Worm (Caenorhabditis elegans) whole organism, young adult: ENCODE data around the gene ugt-61.

Experiments used
- B0035.1 ChIP-seq: sonication (generic microtip); optimal IDR thresholded peaks from 2 replicates; lab custom pipeline; 2016; ENCODE audit warnings: missing genetic modification characterization, mild to moderate bottlenecking, missing compliant biosample characterization, missing genotype, missing genetic modification reagents
- F22D6.2 ChIP-seq: sonication (generic microtip); optimal IDR thresholded peaks from 2 replicates; lab custom pipeline; 2016; ENCODE audit warnings: mild to moderate bottlenecking, missing genetic modification characterization, missing compliant biosample characterization
- F37B4.10 ChIP-seq: fragments of 200-800 bp; sonication (Bioruptor generic); IDR thresholded peaks from 2 replicates; pipeline ENCODE4 v1.3.6; 2022; ENCODE audit warnings: missing genetic modification characterization, missing compliant biosample characterization
- F49E8.2 ChIP-seq: sonication (generic microtip); optimal IDR thresholded peaks from 3 replicates; lab custom pipeline; 2017; ENCODE audit warnings: missing genetic modification characterization, mild to moderate bottlenecking, missing compliant biosample characterization, antibody characterized with exemption, moderate library complexity; ENCODE audit not compliant: insufficient read depth
- F52B5.7 ChIP-seq: sonication (generic microtip); optimal IDR thresholded peaks from 2 replicates; lab custom pipeline; 2016; ENCODE audit warnings: mild to moderate bottlenecking, missing genetic modification characterization, missing compliant biosample characterization
- F57A8.1 ChIP-seq: fragments of 200-800 bp; sonication (Bioruptor generic); optimal IDR thresholded peaks from 2 replicates; lab custom pipeline; 2018; ENCODE audit warnings: mild to moderate bottlenecking, missing genetic modification characterization, moderate library complexity, missing compliant biosample characterization
- F57C9.4 ChIP-seq: sonication (generic microtip); optimal IDR thresholded peaks from 2 replicates; lab custom pipeline; 2017; ENCODE audit warnings: mild to moderate bottlenecking, missing genetic modification characterization, missing compliant biosample characterization
- Y53G8AR.9 ChIP-seq: fragments of 200-800 bp; sonication (Bioruptor generic); conservative IDR thresholded peaks from 2 replicates; pipeline ENCODE4 v1.3.6; 2022; ENCODE audit warnings: missing genetic modification reagents, missing genetic modification characterization, missing compliant biosample characterization
- Y79H2A.3 ChIP-seq: fragments of 200-800 bp; sonication (Bioruptor generic); conservative IDR thresholded peaks from 2 replicates; pipeline ENCODE4 v1.3.6; 2022; ENCODE audit warnings: missing genetic modification reagents, missing genetic modification characterization, missing compliant biosample characterization
- Y95B8A.8 ChIP-seq: fragments of 200-800 bp; sonication (Bioruptor generic); IDR thresholded peaks from 2 replicates; pipeline ENCODE4 v1.3.6; 2022; ENCODE audit warnings: missing genetic modification reagents, missing genetic modification characterization, missing compliant biosample characterization
- ZK185.1 ChIP-seq: sonication (generic microtip); optimal IDR thresholded peaks from 2 replicates; lab custom pipeline; 2016; ENCODE audit warnings: mild to moderate bottlenecking, missing genetic modification characterization, missing compliant biosample characterization; ENCODE audit not compliant: poor library complexity, severe bottlenecking
- aptf-2 ChIP-seq: fragments of 200-800 bp; sonication (Bioruptor generic); conservative IDR thresholded peaks from 2 replicates; pipeline ENCODE4 v1.3.6; 2022; ENCODE audit warnings: missing genetic modification reagents, missing genetic modification characterization, missing compliant biosample characterization
- ccch-3 ChIP-seq: fragments of 200-800 bp; sonication (Bioruptor generic); optimal IDR thresholded peaks from 2 replicates; lab custom pipeline; 2018; ENCODE audit warnings: mild to moderate bottlenecking, missing genetic modification characterization, missing compliant biosample characterization
- cebp-2 ChIP-seq: fragments of 200-800 bp; sonication (Bioruptor generic); IDR thresholded peaks from 2 replicates; pipeline ENCODE4 v1.3.6; 2022; ENCODE audit warnings: missing genetic modification characterization, missing compliant biosample characterization
- ceh-40 ChIP-seq: fragments of 200-800 bp; sonication (Bioruptor generic); IDR thresholded peaks from 2 replicates; pipeline ENCODE4 v1.3.6; 2022; ENCODE audit warnings: missing genetic modification characterization, missing compliant biosample characterization
- chd-7 ChIP-seq: sonication (generic microtip); optimal IDR thresholded peaks from 2 replicates; lab custom pipeline; 2016; ENCODE audit warnings: mild to moderate bottlenecking, missing genetic modification characterization, moderate library complexity, missing compliant biosample characterization
- die-1 ChIP-seq: sonication (generic microtip); optimal IDR thresholded peaks from 2 replicates; lab custom pipeline; 2016; ENCODE audit warnings: missing genotype, mild to moderate bottlenecking, missing genetic modification characterization, missing compliant biosample characterization
- dpl-1 ChIP-seq: fragments of 150-350 bp; optimal IDR thresholded peaks from 2 replicates; lab custom pipeline; 2014; ENCODE audit warnings: missing biosample characterization, missing genetic modification reagents, missing genetic modification characterization
- egl-44 ChIP-seq: fragments of 200-800 bp; sonication (Bioruptor generic); IDR thresholded peaks from 2 replicates; pipeline ENCODE4 v1.3.6; 2022; ENCODE audit warnings: missing genetic modification reagents, missing genetic modification characterization, missing compliant biosample characterization
- egrh-3 ChIP-seq: fragments of 200-800 bp; sonication (Bioruptor generic); IDR thresholded peaks from 2 replicates; pipeline ENCODE4 v1.3.6; 2022; ENCODE audit warnings: missing genetic modification reagents, missing genetic modification characterization, missing compliant biosample characterization
- ekl-4 ChIP-seq: fragments of 200-800 bp; sonication (Bioruptor generic); IDR thresholded peaks from 2 replicates; pipeline ENCODE4 v1.3.6; 2022; ENCODE audit warnings: missing genetic modification reagents, missing genetic modification characterization, missing compliant biosample characterization
- ets-4 ChIP-seq: fragments of 200-800 bp; sonication (Bioruptor generic); optimal IDR thresholded peaks from 2 replicates; lab custom pipeline; 2018; ENCODE audit warnings: mild to moderate bottlenecking, missing genetic modification characterization, missing compliant biosample characterization
- fkh-3 ChIP-seq: sonication (generic microtip); optimal IDR thresholded peaks from 2 replicates; lab custom pipeline; 2016; ENCODE audit warnings: mild to moderate bottlenecking, missing genetic modification characterization, missing compliant biosample characterization
- gei-17 ChIP-seq: fragments of 200-800 bp; sonication (Bioruptor generic); optimal IDR thresholded peaks from 2 replicates; lab custom pipeline; 2018; ENCODE audit warnings: mild to moderate bottlenecking, missing genetic modification characterization, missing compliant biosample characterization
- hlh-26 ChIP-seq: fragments of 200-800 bp; sonication (Bioruptor generic); conservative IDR thresholded peaks from 2 replicates; pipeline ENCODE4 v1.3.6; 2022; ENCODE audit warnings: missing genetic modification reagents, missing genetic modification characterization, missing compliant biosample characterization
- hmg-1.2 ChIP-seq: fragments of 200-800 bp; sonication (Bioruptor generic); IDR thresholded peaks from 2 replicates; pipeline ENCODE4 v1.3.6; 2022; ENCODE audit warnings: missing genetic modification reagents, missing genetic modification characterization, missing compliant biosample characterization
- hmg-20 ChIP-seq: fragments of 200-800 bp; sonication (Bioruptor generic); IDR thresholded peaks from 2 replicates; pipeline ENCODE4 v1.3.6; 2022; ENCODE audit warnings: missing genetic modification reagents, missing genetic modification characterization, missing compliant biosample characterization
- hrde-1 ChIP-seq: sonication (generic microtip); optimal IDR thresholded peaks from 2 replicates; lab custom pipeline; 2016; ENCODE audit warnings: missing genetic modification characterization, mild to moderate bottlenecking, missing compliant biosample characterization, moderate library complexity, missing genotype, missing genetic modification reagents, borderline replicate concordance
- hsf-1 ChIP-seq: fragments of 200-800 bp; sonication (Bioruptor generic); IDR thresholded peaks from 2 replicates; pipeline ENCODE4 v1.3.6; 2022; ENCODE audit warnings: missing genetic modification reagents, missing genetic modification characterization, missing compliant biosample characterization
- lin-35 ChIP-seq, 3 experiments: fragments of 150-350 bp in 2 of 3; sonication (generic microtip) in 1 of 3; optimal IDR thresholded peaks; 2 replicates each; lab custom pipeline; 2014 to 2018; ENCODE audit warnings: missing biosample characterization in 3 of 3, missing genetic modification characterization in 3 of 3, missing genetic modification reagents in 3 of 3
- lin-40 ChIP-seq: sonication (generic microtip); optimal IDR thresholded peaks from 2 replicates; lab custom pipeline; 2016; ENCODE audit warnings: missing genetic modification characterization, mild to moderate bottlenecking, missing compliant biosample characterization, missing genotype, missing genetic modification reagents
- lir-1 ChIP-seq: fragments of 200-800 bp; sonication (Bioruptor generic); conservative IDR thresholded peaks from 2 replicates; pipeline ENCODE4 v1.3.6; 2022; ENCODE audit warnings: missing genetic modification reagents, missing genetic modification characterization, missing compliant biosample characterization
- lsl-1 ChIP-seq: fragments of 200-800 bp; sonication (Bioruptor generic); optimal IDR thresholded peaks from 2 replicates; lab custom pipeline; 2018; ENCODE audit warnings: mild to moderate bottlenecking, missing genetic modification characterization, moderate library complexity, missing compliant biosample characterization
- madf-10 ChIP-seq: sonication (generic microtip); optimal IDR thresholded peaks from 2 replicates; lab custom pipeline; 2016; ENCODE audit warnings: mild to moderate bottlenecking, missing genetic modification characterization, missing compliant biosample characterization
- madf-6 ChIP-seq: fragments of 200-800 bp; sonication (Bioruptor generic); IDR thresholded peaks from 2 replicates; pipeline ENCODE4 v1.3.6; 2022; ENCODE audit warnings: missing genetic modification reagents, missing genetic modification characterization, missing compliant biosample characterization
- mcd-1 ChIP-seq: fragments of 200-800 bp; sonication (Bioruptor generic); IDR thresholded peaks from 2 replicates; pipeline ENCODE4 v1.3.6; 2022; ENCODE audit warnings: missing genetic modification reagents, missing genetic modification characterization, missing compliant biosample characterization
- nfya-2 ChIP-seq: fragments of 200-800 bp; sonication (Bioruptor generic); IDR thresholded peaks from 2 replicates; pipeline ENCODE4 v1.3.6; 2022; ENCODE audit warnings: missing genetic modification reagents, missing genetic modification characterization, missing compliant biosample characterization
- nfyb-1 ChIP-seq: fragments of 200-800 bp; sonication (Bioruptor generic); IDR thresholded peaks from 2 replicates; pipeline ENCODE4 v1.3.6; 2022; ENCODE audit warnings: missing genetic modification reagents, missing genetic modification characterization, missing compliant biosample characterization
- nhr-27 ChIP-seq: fragments of 200-800 bp; sonication (Bioruptor generic); optimal IDR thresholded peaks from 2 replicates; lab custom pipeline; 2018; ENCODE audit warnings: mild to moderate bottlenecking, missing genetic modification characterization, moderate library complexity, missing compliant biosample characterization
- rcor-1 ChIP-seq: fragments of 200-800 bp; sonication (Bioruptor generic); IDR thresholded peaks from 2 replicates; pipeline ENCODE4 v1.3.6; 2022; ENCODE audit warnings: missing genetic modification reagents, missing genetic modification characterization, missing compliant biosample characterization
- snpc-3.4 ChIP-seq: sonication (generic microtip); optimal IDR thresholded peaks from 2 replicates; lab custom pipeline; 2017; ENCODE audit warnings: missing genetic modification characterization, mild to moderate bottlenecking, missing compliant biosample characterization, antibody characterized with exemption, moderate library complexity, missing genotype, missing genetic modification reagents
- xnd-1 ChIP-seq: sonication (generic microtip); optimal IDR thresholded peaks from 2 replicates; lab custom pipeline; 2016; ENCODE audit warnings: missing genotype, missing genetic modification reagents, missing genetic modification characterization, missing compliant biosample characterization
- zim-3 ChIP-seq: sonication (generic microtip); optimal IDR thresholded peaks from 2 replicates; lab custom pipeline; 2017; ENCODE audit warnings: mild to moderate bottlenecking, missing genetic modification characterization, moderate library complexity, missing compliant biosample characterization
- ztf-22 ChIP-seq: fragments of 200-800 bp; sonication (Bioruptor generic); optimal IDR thresholded peaks from 2 replicates; lab custom pipeline; 2018; ENCODE audit warnings: mild to moderate bottlenecking, missing genetic modification characterization, moderate library complexity, missing compliant biosample characterization
- ztf-28 ChIP-seq: fragments of 200-800 bp; sonication (Bioruptor generic); IDR thresholded peaks from 2 replicates; pipeline ENCODE4 v1.3.6; 2022; ENCODE audit warnings: missing genetic modification reagents, missing genetic modification characterization, missing compliant biosample characterization
- ztf-3 ChIP-seq: fragments of 200-800 bp; sonication (Bioruptor generic); optimal IDR thresholded peaks from 2 replicates; lab custom pipeline; 2018; ENCODE audit warnings: mild to moderate bottlenecking, missing genetic modification characterization, missing compliant biosample characterization

ugt-61 gene

DNA sequence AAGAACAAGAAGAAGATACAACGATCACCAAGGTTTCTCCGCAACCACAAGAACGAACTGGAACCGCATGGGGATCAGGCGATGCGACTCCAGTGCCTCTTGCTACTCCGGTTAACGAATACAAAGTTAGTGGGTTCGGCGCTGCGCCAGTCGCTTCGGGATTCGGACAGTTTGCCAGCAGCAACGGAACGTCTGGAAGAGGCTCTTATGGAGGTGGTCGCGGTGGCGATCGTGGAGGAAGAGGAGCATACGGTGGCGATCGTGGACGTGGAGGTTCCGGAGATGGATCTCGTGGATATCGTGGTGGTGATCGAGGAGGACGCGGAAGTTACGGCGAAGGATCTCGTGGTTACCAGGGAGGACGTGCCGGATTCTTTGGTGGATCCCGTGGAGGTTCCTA, 15.8 kb downstream of the ugt-61 start:
- 0 out of 2 replicates have a peak, but pooled peaks have one; percentile 56 for TF ChIP-seq Y53G8AR.9 (GFP tag; lab: Robert Waterston, UW)
- 0 out of 2 replicates have a peak, but pooled peaks have one; percentile 14 for TF ChIP-seq hmg-20 (GFP tag; lab: Robert Waterston, UW)
- no peak for TF ChIP-seq madf-6 (GFP tag; lab: Robert Waterston, UW)
- no peak for TF ChIP-seq F49E8.2 (tag; lab: Kevin White, UChicago)
- no peak for TF ChIP-seq hrde-1 (tag; lab: Kevin White, UChicago)
- no peak for TF ChIP-seq dpl-1 (GFP tag; lab: Kevin White, UChicago)
- no peak for TF ChIP-seq F57A8.1 (GFP tag; lab: Kevin White, UChicago)
- peak; percentile 39; the same call in 1 of the 2 replicates for TF ChIP-seq egrh-3 (GFP tag; lab: Robert Waterston, UW)
- no peak for TF ChIP-seq lir-1 (GFP tag; lab: Robert Waterston, UW)

DNA sequence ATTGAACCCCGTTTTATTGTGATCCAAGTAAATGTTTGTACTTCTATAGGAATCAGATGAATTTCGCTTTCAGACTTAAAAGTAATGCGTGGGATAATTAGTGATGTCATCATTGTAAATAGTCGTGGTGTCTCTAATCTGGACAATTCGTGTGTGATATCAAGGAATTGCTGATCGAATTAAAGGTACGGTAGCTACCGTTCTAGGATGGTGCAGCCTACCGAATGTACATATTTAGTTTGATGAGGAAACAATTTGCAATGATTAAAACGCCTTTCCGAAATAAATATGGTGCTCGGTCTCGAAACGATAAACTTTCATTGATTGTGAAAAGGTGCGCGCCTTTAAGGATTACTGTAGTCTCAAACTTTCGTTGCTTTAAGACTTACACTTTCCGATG, 16.3 kb downstream of the ugt-61 start:
- TF ChIP-seq ztf-28 (GFP tag; lab: Robert Waterston, UW) (no peak), ZK185.1 (no peak), dpl-1 (GFP tag; lab: Kevin White, UChicago) (no peak), hmg-1.2 (GFP tag; lab: Robert Waterston, UW) (peak; percentile 14; the same call in 1 of the 2 replicates), lin-40 (tag; lab: Kevin White, UChicago) (no peak), nhr-27 (no peak), rcor-1 (GFP tag; lab: Robert Waterston, UW) (peak; percentile 46; the same call in 1 of the 2 replicates), chd-7 (tag; lab: Kevin White, UChicago) (no peak), zim-3 (no peak), ccch-3 (GFP tag; lab: Kevin White, UChicago) (no peak), cebp-2 (GFP tag; lab: Robert Waterston, UW) (no peak), ztf-3 (GFP tag; lab: Kevin White, UChicago) (no peak), die-1 (tag; lab: Kevin White, UChicago) (no peak), lsl-1 (GFP tag; lab: Kevin White, UChicago) (no peak), ztf-22 (GFP tag; lab: Kevin White, UChicago) (no peak), nfyb-1 (GFP tag; lab: Robert Waterston, UW) (no peak), hlh-26 (no peak), madf-10 (no peak), F22D6.2 (tag; lab: Kevin White, UChicago) (no peak), ets-4 (no peak), gei-17 (no peak), xnd-1 (tag; lab: Kevin White, UChicago) (no peak), F57A8.1 (GFP tag; lab: Kevin White, UChicago) (no peak), ekl-4 (GFP tag; lab: Robert Waterston, UW) (peak; percentile 52; the same call in 1 of the 2 replicates), B0035.1 (no peak), nfya-2 (GFP tag; lab: Robert Waterston, UW) (no peak), F37B4.10 (no peak), Y95B8A.8 (0 out of 2 replicates have a peak, but pooled peaks have one; percentile 39), Y79H2A.3 (GFP tag; lab: Robert Waterston, UW) (no peak), F57C9.4 (tag; lab: Kevin White, UChicago) (no peak), F52B5.7 (tag; lab: Kevin White, UChicago) (no peak), aptf-2 (GFP tag; lab: Robert Waterston, UW) (no peak), mcd-1 (GFP tag; lab: Robert Waterston, UW) (no peak), ceh-40 (GFP tag; lab: Robert Waterston, UW) (no peak), lin-35 (GFP tag; optimal IDR thresholded peaks at IDR 0.05; lab: Kevin White, UChicago) (peak in 1 of 3 experiments; percentile 17), egrh-3 (GFP tag; lab: Robert Waterston, UW) (no peak), hsf-1 (GFP tag; lab: Robert Waterston, UW) (peak; percentile 74), snpc-3.4 (no peak), fkh-3 (tag; lab: Kevin White, UChicago) (no peak), egl-44 (GFP tag; lab: Robert Waterston, UW) (no peak)
